Worm (Caenorhabditis elegans): Measurements from ENCODE around the gene F17C11.2.

F17C11.2 gene

ce11 chrV:10929511-10929910, 18.5 kb upstream of the F17C11.2 start, which contains the start of gene F58B4.3:
Gene F58B4.3, plus strand, starts transcription at chrV:10929811.
- no peak for TF ChIP-seq nhr-28 (tag; optimal IDR thresholded peaks at IDR 0.05)
- TF ChIP-seq elt-3 (tag; optimal IDR thresholded peaks at IDR 0.05): no peak
- TF ChIP-seq mep-1 (tag; optimal IDR thresholded peaks at IDR 0.05): no peak
- no peak for TF ChIP-seq unc-62 (GFP tag; optimal IDR thresholded peaks at IDR 0.05)
- TF ChIP-seq ceh-43 (GFP tag; optimal IDR thresholded peaks at IDR 0.05): no peak
- no peak for TF ChIP-seq bed-3 (GFP tag; optimal IDR thresholded peaks at IDR 0.05)
- no peak for TF ChIP-seq nhr-237 (tag; optimal IDR thresholded peaks at IDR 0.05)
- TF ChIP-seq mab-5 (tag; optimal IDR thresholded peaks at IDR 0.05): no peak
- TF ChIP-seq mls-2 (tag; optimal IDR thresholded peaks at IDR 0.05): no peak
- no peak for TF ChIP-seq lsy-2 (tag; optimal IDR thresholded peaks at IDR 0.05)
- TF ChIP-seq ham-2 (GFP tag; optimal IDR thresholded peaks at IDR 0.05): no peak
- no peak for TF ChIP-seq elt-1 (tag; optimal IDR thresholded peaks at IDR 0.05; ENCODE audit: borderline replicate concordance, insufficient read depth)
- TF ChIP-seq ceh-83 (GFP tag; optimal IDR thresholded peaks at IDR 0.05): no peak
- no peak for TF ChIP-seq unc-39 (tag; optimal IDR thresholded peaks at IDR 0.05)
- TF ChIP-seq snpc-4 (tag; optimal IDR thresholded peaks at IDR 0.05): no peak
- no peak for TF ChIP-seq blmp-1 (tag; optimal IDR thresholded peaks at IDR 0.05)
- no peak for TF ChIP-seq tbx-8 (GFP tag; optimal IDR thresholded peaks at IDR 0.05)
- TF ChIP-seq unc-120 (tag; optimal IDR thresholded peaks at IDR 0.05; ENCODE audit: poor library complexity, severe bottlenecking): no peak

- no peak for TF ChIP-seq hlh-1 (tag; optimal IDR thresholded peaks at IDR 0.05)
- TF ChIP-seq mab-5 (tag; optimal IDR thresholded peaks at IDR 0.05): no peak
- TF ChIP-seq elt-1 (tag; optimal IDR thresholded peaks at IDR 0.05; ENCODE audit: borderline replicate concordance, insufficient read depth): no peak
- no peak for TF ChIP-seq elt-3 (tag; optimal IDR thresholded peaks at IDR 0.05)
- TF ChIP-seq ces-1 (GFP tag; optimal IDR thresholded peaks at IDR 0.05): no peak
- TF ChIP-seq ceh-43 (GFP tag; optimal IDR thresholded peaks at IDR 0.05): no peak
- TF ChIP-seq lin-13 (tag; optimal IDR thresholded peaks at IDR 0.05): no peak
- TF ChIP-seq blmp-1 (tag; optimal IDR thresholded peaks at IDR 0.05): no peak
- no peak for TF ChIP-seq ceh-83 (GFP tag; optimal IDR thresholded peaks at IDR 0.05)
- TF ChIP-seq lin-32 (GFP tag; optimal IDR thresholded peaks at IDR 0.05): no peak
- no peak for TF ChIP-seq sem-2 (GFP tag; optimal IDR thresholded peaks at IDR 0.05)
- TF ChIP-seq lsy-2 (tag; optimal IDR thresholded peaks at IDR 0.05): no peak
- TF ChIP-seq unc-62 (GFP tag; optimal IDR thresholded peaks at IDR 0.05): no peak
- TF ChIP-seq pha-4 (tag; optimal IDR thresholded peaks at IDR 0.05): no peak
- TF ChIP-seq flh-1 (GFP tag; optimal IDR thresholded peaks at IDR 0.05): no peak
These were observed 16.8 kb upstream of the F17C11.2 start, which contains the start of gene scvp-1 for ce11 chrV:10931189-10931588. Gene scvp-1, minus strand, starts transcription at chrV:10931289.

ce11 chrV:10932411-10932810, 15.6 kb upstream of the F17C11.2 start, which contains the start of gene F58B4.5:
Gene F58B4.5, plus strand, starts transcription at chrV:10932693.
- no peak for TF ChIP-seq lsy-2 (tag; optimal IDR thresholded peaks at IDR 0.05)
- TF ChIP-seq tbx-8 (GFP tag; optimal IDR thresholded peaks at IDR 0.05): no peak
- TF ChIP-seq ceh-83 (GFP tag; optimal IDR thresholded peaks at IDR 0.05): no peak
- TF ChIP-seq elt-3 (tag; optimal IDR thresholded peaks at IDR 0.05): no peak
- TF ChIP-seq mls-2 (tag; optimal IDR thresholded peaks at IDR 0.05): no peak
- no peak for TF ChIP-seq nhr-237 (tag; optimal IDR thresholded peaks at IDR 0.05)
- TF ChIP-seq sptf-1 (tag; optimal IDR thresholded peaks at IDR 0.05): no peak
- no peak for TF ChIP-seq pha-4 (tag; optimal IDR thresholded peaks at IDR 0.05)
- no peak for TF ChIP-seq nhr-12 (tag; optimal IDR thresholded peaks at IDR 0.05)
- TF ChIP-seq nhr-28 (tag; optimal IDR thresholded peaks at IDR 0.05): no peak

ce11 chrV:10936681-10937080, 11.3 kb upstream of the F17C11.2 start, which contains the start of gene F17C11.12:
Gene F17C11.12, minus strand, starts transcription at chrV:10936920.
- TF ChIP-seq elt-3 (tag; optimal IDR thresholded peaks at IDR 0.05): no peak
- TF ChIP-seq bed-3 (GFP tag; optimal IDR thresholded peaks at IDR 0.05): no peak
- no peak for TF ChIP-seq mls-2 (tag; optimal IDR thresholded peaks at IDR 0.05)
- no peak for TF ChIP-seq nhr-76 (tag; optimal IDR thresholded peaks at IDR 0.05)
- TF ChIP-seq mab-5 (tag; optimal IDR thresholded peaks at IDR 0.05): no peak
- no peak for TF ChIP-seq sem-2 (GFP tag; optimal IDR thresholded peaks at IDR 0.05)
- TF ChIP-seq ztf-11 (tag; optimal IDR thresholded peaks at IDR 0.05): no peak
- TF ChIP-seq ham-2 (GFP tag; optimal IDR thresholded peaks at IDR 0.05): no peak
- TF ChIP-seq nhr-28 (tag; optimal IDR thresholded peaks at IDR 0.05): no peak
- no peak for TF ChIP-seq drap-1 (GFP tag; optimal IDR thresholded peaks at IDR 0.05)
- no peak for TF ChIP-seq ceh-83 (GFP tag; optimal IDR thresholded peaks at IDR 0.05)
- no peak for TF ChIP-seq M03D4.4 (tag; optimal IDR thresholded peaks at IDR 0.05)
- no peak for TF ChIP-seq lin-13 (tag; optimal IDR thresholded peaks at IDR 0.05)
- TF ChIP-seq zip-8 (tag; optimal IDR thresholded peaks at IDR 0.05): no peak
- TF ChIP-seq flh-1 (GFP tag; optimal IDR thresholded peaks at IDR 0.05): no peak
- no peak for TF ChIP-seq lsy-2 (tag; optimal IDR thresholded peaks at IDR 0.05)
- no peak for TF ChIP-seq hlh-1 (tag; optimal IDR thresholded peaks at IDR 0.05)
- no peak for TF ChIP-seq unc-39 (tag; optimal IDR thresholded peaks at IDR 0.05)
- TF ChIP-seq lin-32 (GFP tag; optimal IDR thresholded peaks at IDR 0.05): no peak

All from whole organism, mixed stage, embryonic.